Fruit fly (Drosophila melanogaster) whole organism, embryonic: ENCODE results near the gene CG6962.

Source experiments
- Awh ChIP-seq: fragments of 200-800 bp; sonication (Bioruptor generic); IDR thresholded peaks from 2 replicates; pipeline ENCODE4, ENCODE4 v1.3.6; 2022; ENCODE audit warnings: missing biosample characterization, missing genetic modification characterization
- CG10267 ChIP-seq: fragments of 200-800 bp; sonication (Bioruptor generic); optimal IDR thresholded peaks from 2 replicates; lab custom pipeline; 2018; ENCODE audit warnings: missing biosample characterization, mild to moderate bottlenecking, missing genetic modification characterization, moderate library complexity
- CG10321 ChIP-seq: fragments of 200-800 bp; sonication (Bioruptor generic); IDR thresholded peaks from 2 replicates; pipeline ENCODE4 v1.3.6; 2022; ENCODE audit warnings: missing biosample characterization, missing genetic modification characterization
- CG10366 ChIP-seq: fragments of 200-800 bp; sonication (Bioruptor generic); IDR thresholded peaks from 2 replicates; pipeline ENCODE4 v1.3.6; 2022; ENCODE audit warnings: missing biosample characterization, missing genetic modification characterization
- CG14860 ChIP-seq: fragments of 200-800 bp; sonication (Bioruptor generic); IDR thresholded peaks from 3 replicates; pipeline ENCODE4 v1.3.6; 2022; ENCODE audit warnings: missing biosample characterization, missing genetic modification characterization; ENCODE audit not compliant: partially characterized antibody
- CG2678 ChIP-seq: fragments of 200-800 bp; sonication (Bioruptor generic); optimal IDR thresholded peaks from 3 replicates; lab custom pipeline; 2019; ENCODE audit warnings: missing biosample characterization, mild to moderate bottlenecking, missing genetic modification characterization, moderate library complexity
- CG6254 ChIP-seq: fragments of 200-800 bp; sonication (Bioruptor generic); optimal IDR thresholded peaks from 3 replicates; lab custom pipeline; 2017; ENCODE audit warnings: mild to moderate bottlenecking, missing biosample characterization, missing genetic modification reagents, missing genetic modification characterization
- CG6654 ChIP-seq: fragments of 200-800 bp; sonication (Bioruptor generic); optimal IDR thresholded peaks from 2 replicates; lab custom pipeline; 2017; ENCODE audit warnings: missing biosample characterization, mild to moderate bottlenecking, missing genetic modification characterization
- CG6683 ChIP-seq: fragments of 200-800 bp; sonication (Bioruptor generic); optimal IDR thresholded peaks from 2 replicates; lab custom pipeline; 2017; ENCODE audit warnings: missing biosample characterization, mild to moderate bottlenecking, missing genetic modification characterization, missing genetic modification reagents
- CG7357 ChIP-seq: fragments of 200-800 bp; sonication (Bioruptor generic); IDR thresholded peaks from 3 replicates; pipeline ENCODE4 v1.3.6; 2022; ENCODE audit warnings: missing biosample characterization, missing genetic modification characterization
- CG7745 ChIP-seq: fragments of 200-800 bp; sonication (Bioruptor generic); optimal IDR thresholded peaks from 2 replicates; lab custom pipeline; 2018; ENCODE audit warnings: missing biosample characterization, mild to moderate bottlenecking, missing genetic modification characterization, moderate library complexity
- CG7963 ChIP-seq: fragments of 200-800 bp; sonication (Bioruptor generic); IDR thresholded peaks from 3 replicates; pipeline ENCODE4 v1.3.6; 2022; ENCODE audit warnings: missing biosample characterization, missing genetic modification characterization; ENCODE audit not compliant: partially characterized antibody
- CG8388 ChIP-seq: fragments of 200-800 bp; sonication (Bioruptor generic); optimal IDR thresholded peaks from 2 replicates; lab custom pipeline; 2019; ENCODE audit warnings: missing biosample characterization, mild to moderate bottlenecking, missing genetic modification characterization, moderate library complexity
- CTCF ChIP-seq: fragments of 200-800 bp; sonication (Bioruptor generic); optimal IDR thresholded peaks from 2 replicates; lab custom pipeline; 2017; ENCODE audit warnings: missing biosample characterization, mild to moderate bottlenecking, missing genetic modification characterization, moderate library complexity
- CoRest ChIP-seq: fragments of 200-800 bp; sonication (Bioruptor generic); optimal IDR thresholded peaks from 3 replicates; lab custom pipeline; 2018; ENCODE audit warnings: missing biosample characterization, mild to moderate bottlenecking, missing genetic modification characterization, moderate library complexity
- Dad ChIP-seq: fragments of 200-800 bp; sonication (Bioruptor generic); optimal IDR thresholded peaks from 3 replicates; lab custom pipeline; 2016; ENCODE audit warnings: missing biosample characterization, missing genetic modification characterization
- Dbx ChIP-seq: fragments of 200-800 bp; sonication (Bioruptor generic); IDR thresholded peaks from 3 replicates; pipeline ENCODE4 v1.3.6; 2022; ENCODE audit warnings: missing biosample characterization, missing genetic modification characterization
- Doc3 ChIP-seq: fragments of 200-800 bp; sonication (Bioruptor generic); IDR thresholded peaks from 3 replicates; pipeline ENCODE4 v1.3.6; 2022; ENCODE audit warnings: missing biosample characterization, missing genetic modification characterization; ENCODE audit not compliant: partially characterized antibody
- ERR ChIP-seq: fragments of 200-800 bp; sonication (Bioruptor generic); optimal IDR thresholded peaks from 2 replicates; lab custom pipeline; 2016; ENCODE audit warnings: missing biosample characterization, missing genetic modification characterization
- Gsc ChIP-seq: fragments of 200-800 bp; sonication (Bioruptor generic); IDR thresholded peaks from 2 replicates; pipeline ENCODE4 v1.3.6; 2022; ENCODE audit warnings: missing biosample characterization, missing genetic modification characterization
- HHEX ChIP-seq: fragments of 200-800 bp; sonication (Bioruptor generic); optimal IDR thresholded peaks from 3 replicates; lab custom pipeline; 2017; ENCODE audit warnings: missing biosample characterization, mild to moderate bottlenecking, missing genetic modification characterization, missing genetic modification reagents
- Hmx ChIP-seq: fragments of 200-800 bp; sonication (Bioruptor generic); optimal IDR thresholded peaks from 2 replicates; lab custom pipeline; 2016; ENCODE audit warnings: missing biosample characterization, missing genetic modification characterization
- Hr78 ChIP-seq, 2 experiments: fragments of 200-800 bp in 1 of 2; fragments of >200 bp in 1 of 2; sonication (Bioruptor generic) in 1 of 2; optimal IDR thresholded peaks; 2 replicates each; lab custom pipeline; 2017 to 2019; ENCODE audit warnings: missing biosample characterization in 2 of 2, missing genetic modification characterization in 2 of 2, mild to moderate bottlenecking in 1 of 2, moderate library complexity in 1 of 2
- MTF-1 ChIP-seq: fragments of 200-800 bp; sonication (Bioruptor generic); optimal IDR thresholded peaks from 2 replicates; lab custom pipeline; 2018; ENCODE audit warnings: missing biosample characterization, mild to moderate bottlenecking, missing genetic modification characterization, borderline replicate concordance
- Myb ChIP-seq: fragments of 200-800 bp; sonication (Bioruptor generic); optimal IDR thresholded peaks from 2 replicates; lab custom pipeline; 2016; ENCODE audit warnings: missing biosample characterization, missing genetic modification characterization
- NK7.1 ChIP-seq: fragments of 200-800 bp; sonication (Bioruptor generic); optimal IDR thresholded peaks from 3 replicates; lab custom pipeline; 2016; ENCODE audit warnings: missing biosample characterization, missing genetic modification characterization
- Oaz ChIP-seq: fragments of 200-800 bp; sonication (Bioruptor generic); IDR thresholded peaks from 2 replicates; pipeline ENCODE4 v1.3.6; 2022; ENCODE audit warnings: missing biosample characterization, missing genetic modification characterization
- Ravus ChIP-seq: fragments of 200-800 bp; sonication (Bioruptor generic); IDR thresholded peaks from 2 replicates; pipeline ENCODE4 v1.3.6; 2022; ENCODE audit warnings: missing biosample characterization, missing genetic modification characterization
- Rfx ChIP-seq: fragments of 200-800 bp; sonication (Bioruptor generic); IDR thresholded peaks from 2 replicates; pipeline ENCODE4 v1.3.6; 2022; ENCODE audit warnings: missing biosample characterization, missing genetic modification characterization
- Sin3A ChIP-seq: fragments of >200 bp; optimal IDR thresholded peaks from 2 replicates; lab custom pipeline; 2018
- Six4 ChIP-seq: fragments of 200-800 bp; sonication (Bioruptor generic); optimal IDR thresholded peaks from 2 replicates; lab custom pipeline; 2016; ENCODE audit warnings: missing biosample characterization, missing genetic modification characterization
- Sry-β ChIP-seq: fragments of 200-800 bp; sonication (Bioruptor generic); optimal IDR thresholded peaks from 2 replicates; lab custom pipeline; 2018; ENCODE audit warnings: missing biosample characterization, mild to moderate bottlenecking, missing genetic modification characterization, moderate library complexity
- ato ChIP-seq: fragments of 200-800 bp; sonication (Bioruptor generic); IDR thresholded peaks from 2 replicates; pipeline ENCODE4 v1.3.6; 2022; ENCODE audit warnings: missing biosample characterization, missing genetic modification characterization; ENCODE audit not compliant: partially characterized antibody
- bbx ChIP-seq: fragments of 200-800 bp; sonication (Bioruptor generic); IDR thresholded peaks from 2 replicates; pipeline ENCODE4 v1.3.6; 2022; ENCODE audit warnings: missing biosample characterization, missing genetic modification characterization; ENCODE audit not compliant: partially characterized antibody
- br ChIP-seq: fragments of >200 bp; optimal IDR thresholded peaks from 2 replicates; lab custom pipeline; 2017
- caup ChIP-seq: fragments of 200-800 bp; sonication (Bioruptor generic); optimal IDR thresholded peaks from 3 replicates; lab custom pipeline; 2017; ENCODE audit warnings: missing biosample characterization, mild to moderate bottlenecking, missing genetic modification characterization, moderate library complexity; ENCODE audit not compliant: severe bottlenecking
- chinmo ChIP-seq: fragments of 200-800 bp; sonication (Bioruptor generic); IDR thresholded peaks from 4 replicates; pipeline ENCODE4 v1.3.6; 2022; ENCODE audit warnings: missing biosample characterization, missing genetic modification characterization; ENCODE audit not compliant: partially characterized antibody
- ci ChIP-seq: fragments of 200-800 bp; sonication (Bioruptor generic); IDR thresholded peaks from 3 replicates; pipeline ENCODE4 v1.3.6; 2022; ENCODE audit warnings: missing biosample characterization, missing genetic modification characterization
- crp ChIP-seq, 2 experiments: fragments of 200-800 bp; sonication (Bioruptor generic); optimal IDR thresholded peaks; 2 replicates in 1 of 2; 3 replicates in 1 of 2; lab custom pipeline; 2017; ENCODE audit warnings: missing biosample characterization in 2 of 2, missing genetic modification characterization in 2 of 2, mild to moderate bottlenecking in 1 of 2, moderate library complexity in 1 of 2
- fd102C ChIP-seq: fragments of 200-800 bp; sonication (Bioruptor generic); optimal IDR thresholded peaks from 2 replicates; lab custom pipeline; 2018; ENCODE audit warnings: missing biosample characterization, mild to moderate bottlenecking, missing genetic modification characterization, moderate library complexity
- fu2 ChIP-seq: fragments of 200-800 bp; sonication (Bioruptor generic); optimal IDR thresholded peaks from 2 replicates; lab custom pipeline; 2016; ENCODE audit warnings: missing biosample characterization, missing genetic modification characterization
- gfzf ChIP-seq: fragments of 200-800 bp; sonication (Bioruptor generic); optimal IDR thresholded peaks from 2 replicates; lab custom pipeline; 2016; ENCODE audit warnings: missing biosample characterization, mild to moderate bottlenecking, missing genetic modification characterization, moderate library complexity
- hkb ChIP-seq, 2 experiments: fragments of 200-800 bp in 1 of 2; fragments of >200 bp in 1 of 2; sonication (Bioruptor generic) in 1 of 2; IDR thresholded peaks in 1 of 2; optimal IDR thresholded peaks in 1 of 2; 2 replicates each; pipeline versions ENCODE4 v1.3.6 to Lab custom; 2017 to 2022; ENCODE audit warnings: missing biosample characterization in 1 of 2, missing genetic modification characterization in 1 of 2
- ranshi ChIP-seq: fragments of 200-800 bp; sonication (Bioruptor generic); IDR thresholded peaks from 2 replicates; pipeline ENCODE4 v1.3.6; 2022; ENCODE audit warnings: missing biosample characterization, missing genetic modification characterization
- sim ChIP-seq: fragments of 200-800 bp; sonication (Bioruptor generic); IDR thresholded peaks from 2 replicates; pipeline ENCODE4 v1.3.6; 2022; ENCODE audit warnings: missing biosample characterization, missing genetic modification characterization
- sisA ChIP-seq: fragments of 200-800 bp; sonication (Bioruptor generic); IDR thresholded peaks from 2 replicates; pipeline ENCODE4 v1.3.6; 2022; ENCODE audit warnings: missing biosample characterization, missing genetic modification characterization
- slou ChIP-seq: fragments of 200-800 bp; sonication (Bioruptor generic); optimal IDR thresholded peaks from 3 replicates; lab custom pipeline; 2016; ENCODE audit warnings: missing biosample characterization, missing genetic modification characterization
- sna ChIP-seq: fragments of 200-800 bp; sonication (Bioruptor generic); IDR thresholded peaks from 2 replicates; pipeline ENCODE4 v1.3.6; 2022; ENCODE audit warnings: missing biosample characterization, missing genetic modification characterization; ENCODE audit not compliant: partially characterized antibody
- tio ChIP-seq: fragments of 200-800 bp; sonication (Bioruptor generic); optimal IDR thresholded peaks from 2 replicates; lab custom pipeline; 2017; ENCODE audit warnings: missing biosample characterization, missing genetic modification characterization, inconsistent platforms
- tx ChIP-seq: fragments of 200-800 bp; sonication (Bioruptor generic); optimal IDR thresholded peaks from 2 replicates; lab custom pipeline; 2016; ENCODE audit warnings: missing biosample characterization, missing genetic modification characterization
- zfh2 ChIP-seq: fragments of 200-800 bp; sonication (Bioruptor generic); optimal IDR thresholded peaks from 2 replicates; lab custom pipeline; 2016; ENCODE audit warnings: missing biosample characterization, missing genetic modification characterization

CG6962 gene

dm6 chr3R:11872692-11873091 is 9.6 kb downstream of the CG6962 start (continued):
- TF ChIP-seq Doc3 (no peak), CG6683 (no peak), crp (GFP tag; optimal IDR thresholded peaks at IDR 0.05; lab: Kevin White, UChicago) (no peak), CG2678 (tag; lab: Kevin White, UChicago) (peak; percentile 75), Hmx (GFP tag; lab: Kevin White, UChicago) (no peak), Dbx (GFP tag; lab: Robert Waterston, UW) (peak; percentile 54; the same call in 2 of the 3 replicates), CG6654 (GFP tag; lab: Kevin White, UChicago) (peak; percentile 14), CTCF (GFP tag; lab: Kevin White, UChicago) (no peak), CG7745 (tag; lab: Kevin White, UChicago) (no peak), Ravus (no peak; the same call in 1 of the 2 replicates), fd102C (GFP tag; lab: Kevin White, UChicago) (no peak), Rfx (GFP tag; lab: Robert Waterston, UW) (peak; percentile 64), CG10366 (peak; percentile 22; the same call in 1 of the 2 replicates), sna (no peak), ato (no peak), CG14860 (GFP tag; lab: Robert Waterston, UW) (no peak), Awh (GFP tag; lab: Robert Waterston, UW) (no peak), MTF-1 (GFP tag; lab: Kevin White, UChicago) (no peak), CG10267 (peak; percentile 47), CG8388 (peak; percentile 34), Sin3A (lab: Kevin White, UChicago) (no peak), CoRest (tag; lab: Kevin White, UChicago) (peak; percentile 17), Six4 (GFP tag; lab: Kevin White, UChicago) (peak; percentile 6), chinmo (GFP tag; lab: Robert Waterston, UW) (no peak), slou (GFP tag; lab: Kevin White, UChicago) (no peak), Gsc (no peak), Hr78 (GFP tag; optimal IDR thresholded peaks at IDR 0.05; lab: Kevin White, UChicago) (no peak), tx (no peak), ERR (GFP tag; lab: Kevin White, UChicago) (no peak), CG6254 (peak; percentile 28), sim (GFP tag; lab: Robert Waterston, UW) (no peak), Myb (GFP tag; lab: Kevin White, UChicago) (no peak), fu2 (GFP tag; lab: Kevin White, UChicago) (no peak), Dad (GFP tag; lab: Kevin White, UChicago) (no peak), CG7963 (GFP tag; lab: Robert Waterston, UW) (no peak), zfh2 (GFP tag; lab: Kevin White, UChicago) (no peak), CG7357 (GFP tag; lab: Robert Waterston, UW) (0 out of 3 replicates have a peak, but pooled peaks have one; percentile 30), gfzf (GFP tag; lab: Kevin White, UChicago) (no peak), bbx (GFP tag; lab: Robert Waterston, UW) (no peak), HHEX (GFP tag; lab: Kevin White, UChicago) (peak; percentile 52), ci (peak; percentile 71), hkb (optimal IDR thresholded peaks at IDR 0.05; lab: Kevin White, UChicago) (no peak), hkb (GFP tag; IDR thresholded peaks at IDR 0.05; lab: Robert Waterston, UW) (peak; percentile 44; the same call in 1 of the 2 replicates), sisA (GFP tag; lab: Robert Waterston, UW) (peak; percentile 53), CG10321 (no peak), ranshi (GFP tag; lab: Robert Waterston, UW) (peak; percentile 53; the same call in 1 of the 2 replicates), br (no peak), NK7.1 (GFP tag; lab: Kevin White, UChicago) (no peak), tio (no peak), Sry-β (GFP tag; lab: Kevin White, UChicago) (no peak), caup (GFP tag; lab: Kevin White, UChicago) (peak; percentile 49), Oaz (GFP tag; lab: Robert Waterston, UW) (no peak)
